Fruit fly (Drosophila melanogaster) whole organism, embryonic: ENCODE measurements around the gene apolpp.

ENCODE experiments used
- Antp ChIP-seq: fragments of 200-800 bp; sonication (Bioruptor generic); optimal IDR thresholded peaks from 3 replicates; lab custom pipeline; 2016; ENCODE audit warnings: missing biosample characterization, missing genetic modification characterization
- CG10209 ChIP-seq: fragments of 200-800 bp; sonication (Bioruptor generic); optimal IDR thresholded peaks from 3 replicates; lab custom pipeline; 2017; ENCODE audit warnings: missing biosample characterization, mild to moderate bottlenecking, missing genetic modification characterization, missing genetic modification reagents
- CG11085 ChIP-seq: fragments of 200-800 bp; sonication (Bioruptor generic); IDR thresholded peaks from 2 replicates; pipeline ENCODE4 v1.3.6; 2022; ENCODE audit warnings: missing biosample characterization, missing genetic modification characterization
- CG11398 ChIP-seq: fragments of 200-800 bp; sonication (Bioruptor generic); optimal IDR thresholded peaks from 2 replicates; lab custom pipeline; 2016; ENCODE audit warnings: missing biosample characterization, missing genetic modification characterization
- CG11456 ChIP-seq: fragments of 200-800 bp; sonication (Bioruptor generic); IDR thresholded peaks from 3 replicates; pipeline ENCODE4 v1.3.6; 2022; ENCODE audit warnings: missing biosample characterization, missing genetic modification characterization
- CG13624 ChIP-seq: fragments of 200-800 bp; sonication (Bioruptor generic); optimal IDR thresholded peaks from 2 replicates; lab custom pipeline; 2016; ENCODE audit warnings: missing biosample characterization, missing genetic modification characterization
- CG14860 ChIP-seq: fragments of 200-800 bp; sonication (Bioruptor generic); IDR thresholded peaks from 3 replicates; pipeline ENCODE4 v1.3.6; 2022; ENCODE audit warnings: missing biosample characterization, missing genetic modification characterization; ENCODE audit not compliant: partially characterized antibody
- CG14965 ChIP-seq: fragments of 200-800 bp; sonication (Bioruptor generic); optimal IDR thresholded peaks from 2 replicates; lab custom pipeline; 2016; ENCODE audit warnings: missing biosample characterization, missing genetic modification characterization, borderline replicate concordance
- CG16813 ChIP-seq: fragments of 200-800 bp; sonication (Bioruptor generic); IDR thresholded peaks from 3 replicates; pipeline ENCODE4 v1.3.6; 2022; ENCODE audit warnings: missing biosample characterization, missing genetic modification characterization; ENCODE audit not compliant: partially characterized antibody
- CG1792 ChIP-seq: fragments of 200-800 bp; sonication (Bioruptor generic); optimal IDR thresholded peaks from 2 replicates; lab custom pipeline; 2016; ENCODE audit warnings: missing biosample characterization, missing genetic modification characterization
- CG18262 ChIP-seq: fragments of 200-800 bp; optimal IDR thresholded peaks from 3 replicates; lab custom pipeline; 2019; ENCODE audit warnings: missing biosample characterization, mild to moderate bottlenecking, missing genetic modification characterization, moderate library complexity
- CG18764 ChIP-seq: fragments of 200-800 bp; sonication (Bioruptor generic); optimal IDR thresholded peaks from 3 replicates; lab custom pipeline; 2016; ENCODE audit warnings: missing biosample characterization, missing genetic modification characterization
- CG2120 ChIP-seq: fragments of 200-800 bp; sonication (Bioruptor generic); optimal IDR thresholded peaks from 3 replicates; lab custom pipeline; 2016; ENCODE audit warnings: missing biosample characterization, missing genetic modification characterization
- CG3281 ChIP-seq: fragments of 200-800 bp; sonication (Bioruptor generic); optimal IDR thresholded peaks from 3 replicates; lab custom pipeline; 2017; ENCODE audit warnings: missing biosample characterization, mild to moderate bottlenecking, missing genetic modification characterization
- CG3407 ChIP-seq: fragments of 200-800 bp; sonication (Bioruptor generic); optimal IDR thresholded peaks from 2 replicates; lab custom pipeline; 2018; ENCODE audit warnings: missing biosample characterization, mild to moderate bottlenecking, missing genetic modification characterization
- CG4282 ChIP-seq: fragments of 200-800 bp; sonication (Bioruptor generic); optimal IDR thresholded peaks from 2 replicates; lab custom pipeline; 2016; ENCODE audit warnings: missing biosample characterization, missing genetic modification characterization
- CG6813 ChIP-seq: fragments of 200-800 bp; sonication (Bioruptor generic); optimal IDR thresholded peaks from 2 replicates; lab custom pipeline; 2017; ENCODE audit warnings: missing biosample characterization, missing genetic modification characterization, mild to moderate bottlenecking, moderate library complexity, missing genetic modification reagents
- CG7987 ChIP-seq: fragments of 200-800 bp; sonication (Bioruptor generic); optimal IDR thresholded peaks from 2 replicates; lab custom pipeline; 2018; ENCODE audit warnings: missing biosample characterization, mild to moderate bottlenecking, missing genetic modification characterization, moderate library complexity
- D ChIP-seq, 2 experiments: fragments of 200-800 bp in 1 of 2; fragments of >200 bp in 1 of 2; sonication (Bioruptor generic) in 1 of 2; optimal IDR thresholded peaks; 2 replicates in 1 of 2; 3 replicates in 1 of 2; lab custom pipeline; 2017; ENCODE audit warnings: mild to moderate bottlenecking in 1 of 2, missing biosample characterization in 1 of 2, missing genetic modification characterization in 1 of 2, missing genetic modification reagents in 1 of 2
- D19A ChIP-seq: fragments of 200-800 bp; optimal IDR thresholded peaks from 3 replicates; lab custom pipeline; 2019; ENCODE audit warnings: missing biosample characterization, mild to moderate bottlenecking, missing genetic modification characterization, moderate library complexity
- Dad ChIP-seq: fragments of 200-800 bp; sonication (Bioruptor generic); optimal IDR thresholded peaks from 3 replicates; lab custom pipeline; 2016; ENCODE audit warnings: missing biosample characterization, missing genetic modification characterization
- Deaf1 ChIP-seq: fragments of 200-800 bp; optimal IDR thresholded peaks from 3 replicates; lab custom pipeline; 2019; ENCODE audit warnings: missing biosample characterization, mild to moderate bottlenecking, missing genetic modification characterization, moderate library complexity
- Dref ChIP-seq: fragments of 200-800 bp; sonication (Bioruptor generic); IDR thresholded peaks from 2 replicates; pipeline ENCODE4 v1.3.6; 2022; ENCODE audit warnings: missing biosample characterization, missing genetic modification characterization
- E2f1 ChIP-seq: fragments of 200-800 bp; sonication (Bioruptor generic); IDR thresholded peaks from 2 replicates; pipeline ENCODE4 v1.3.6; 2022; ENCODE audit warnings: missing biosample characterization, missing genetic modification characterization
- Fer1 ChIP-seq: fragments of 200-800 bp; sonication (Bioruptor generic); optimal IDR thresholded peaks from 2 replicates; lab custom pipeline; 2017; ENCODE audit warnings: missing biosample characterization, mild to moderate bottlenecking, missing genetic modification characterization
- H15 ChIP-seq: fragments of 200-800 bp; sonication (Bioruptor generic); IDR thresholded peaks from 3 replicates; pipeline ENCODE4 v1.3.6; 2022; ENCODE audit warnings: missing biosample characterization, missing genetic modification characterization
- HLH3B ChIP-seq: fragments of 200-800 bp; sonication (Bioruptor generic); IDR thresholded peaks from 2 replicates; pipeline ENCODE4 v1.3.6; 2022; ENCODE audit warnings: missing biosample characterization, missing genetic modification characterization
- HLH54F ChIP-seq: fragments of 200-800 bp; sonication (Bioruptor generic); optimal IDR thresholded peaks from 3 replicates; lab custom pipeline; 2016; ENCODE audit warnings: missing biosample characterization, missing genetic modification characterization
- Meics ChIP-seq: fragments of 200-800 bp; sonication (Bioruptor generic); optimal IDR thresholded peaks from 2 replicates; lab custom pipeline; 2017; ENCODE audit warnings: missing biosample characterization, mild to moderate bottlenecking, missing genetic modification characterization
- NfI ChIP-seq: fragments of 200-800 bp; sonication (Bioruptor generic); optimal IDR thresholded peaks from 3 replicates; lab custom pipeline; 2018; ENCODE audit warnings: missing biosample characterization, mild to moderate bottlenecking, missing genetic modification characterization, moderate library complexity
- Ravus ChIP-seq: fragments of 200-800 bp; sonication (Bioruptor generic); IDR thresholded peaks from 2 replicates; pipeline ENCODE4 v1.3.6; 2022; ENCODE audit warnings: missing biosample characterization, missing genetic modification characterization
- Six4 ChIP-seq: fragments of 200-800 bp; sonication (Bioruptor generic); optimal IDR thresholded peaks from 2 replicates; lab custom pipeline; 2016; ENCODE audit warnings: missing biosample characterization, missing genetic modification characterization
- amos ChIP-seq: fragments of 200-800 bp; sonication (Bioruptor generic); IDR thresholded peaks from 2 replicates; pipeline ENCODE4 v1.3.6; 2022; ENCODE audit warnings: missing biosample characterization, missing genetic modification characterization; ENCODE audit not compliant: partially characterized antibody
- bcd ChIP-seq: fragments of 200-800 bp; sonication (Bioruptor generic); optimal IDR thresholded peaks from 2 replicates; lab custom pipeline; 2017; ENCODE audit warnings: missing biosample characterization, mild to moderate bottlenecking, missing genetic modification characterization
- crol ChIP-seq: fragments of 200-800 bp; sonication (Bioruptor generic); IDR thresholded peaks from 2 replicates; pipeline ENCODE4 v1.3.6; 2022; ENCODE audit warnings: missing biosample characterization, missing genetic modification characterization
- dmrt11E ChIP-seq: fragments of 200-800 bp; sonication (Bioruptor generic); optimal IDR thresholded peaks from 3 replicates; lab custom pipeline; 2018; ENCODE audit warnings: missing biosample characterization, mild to moderate bottlenecking, missing genetic modification characterization, moderate library complexity
- fd96Cb ChIP-seq: fragments of 200-800 bp; sonication (Bioruptor generic); optimal IDR thresholded peaks from 2 replicates; lab custom pipeline; 2018; ENCODE audit warnings: missing biosample characterization, mild to moderate bottlenecking, missing genetic modification characterization, moderate library complexity
- gem ChIP-seq: fragments of 200-800 bp; sonication (Bioruptor generic); optimal IDR thresholded peaks from 2 replicates; lab custom pipeline; 2019; ENCODE audit warnings: missing biosample characterization, mild to moderate bottlenecking, missing genetic modification characterization, moderate library complexity
- grau ChIP-seq: fragments of 200-800 bp; optimal IDR thresholded peaks from 3 replicates; lab custom pipeline; 2019; ENCODE audit warnings: missing biosample characterization, mild to moderate bottlenecking, missing genetic modification characterization, moderate library complexity
- gsb ChIP-seq: fragments of 200-800 bp; sonication (Bioruptor generic); IDR thresholded peaks from 2 replicates; pipeline ENCODE4 v1.3.6; 2022; ENCODE audit warnings: missing biosample characterization, missing genetic modification characterization
- gsb-n ChIP-seq: fragments of 200-800 bp; sonication (Bioruptor generic); optimal IDR thresholded peaks from 3 replicates; lab custom pipeline; 2018; ENCODE audit warnings: missing biosample characterization, mild to moderate bottlenecking, missing genetic modification characterization
- ind ChIP-seq: fragments of 200-800 bp; sonication (Bioruptor generic); optimal IDR thresholded peaks from 3 replicates; lab custom pipeline; 2016; ENCODE audit warnings: missing biosample characterization, missing genetic modification characterization
- luna ChIP-seq: fragments of 200-800 bp; sonication (Bioruptor generic); optimal IDR thresholded peaks from 2 replicates; lab custom pipeline; 2016; ENCODE audit warnings: missing biosample characterization, missing genetic modification characterization
- nmo ChIP-seq: fragments of 200-800 bp; sonication (Bioruptor generic); optimal IDR thresholded peaks from 2 replicates; lab custom pipeline; 2018; ENCODE audit warnings: missing biosample characterization, mild to moderate bottlenecking, missing genetic modification characterization, moderate library complexity
- pb ChIP-seq: fragments of 200-800 bp; sonication (Bioruptor generic); optimal IDR thresholded peaks from 3 replicates; lab custom pipeline; 2016; ENCODE audit warnings: missing biosample characterization, missing genetic modification characterization
- ro ChIP-seq: fragments of 200-800 bp; sonication (Bioruptor generic); IDR thresholded peaks from 2 replicates; pipeline ENCODE4 v1.3.6; 2022; ENCODE audit warnings: missing biosample characterization, missing genetic modification characterization
- sisA ChIP-seq: fragments of 200-800 bp; sonication (Bioruptor generic); IDR thresholded peaks from 2 replicates; pipeline ENCODE4 v1.3.6; 2022; ENCODE audit warnings: missing biosample characterization, missing genetic modification characterization
- sqz ChIP-seq: fragments of 200-800 bp; sonication (Bioruptor generic); optimal IDR thresholded peaks from 3 replicates; lab custom pipeline; 2018; ENCODE audit warnings: missing biosample characterization, mild to moderate bottlenecking, missing genetic modification characterization
- tin ChIP-seq: fragments of 200-800 bp; sonication (Bioruptor generic); optimal IDR thresholded peaks from 3 replicates; lab custom pipeline; 2016; ENCODE audit warnings: missing biosample characterization, missing genetic modification characterization
- wek ChIP-seq: fragments of 200-800 bp; sonication (Bioruptor generic); optimal IDR thresholded peaks from 3 replicates; lab custom pipeline; 2018; ENCODE audit warnings: missing biosample characterization, mild to moderate bottlenecking, missing genetic modification characterization, moderate library complexity
- z ChIP-seq: fragments of 200-800 bp; sonication (Bioruptor generic); IDR thresholded peaks from 3 replicates; pipeline ENCODE4 v1.3.6; 2022; ENCODE audit warnings: missing biosample characterization, missing genetic modification characterization

apolpp gene

DNA sequence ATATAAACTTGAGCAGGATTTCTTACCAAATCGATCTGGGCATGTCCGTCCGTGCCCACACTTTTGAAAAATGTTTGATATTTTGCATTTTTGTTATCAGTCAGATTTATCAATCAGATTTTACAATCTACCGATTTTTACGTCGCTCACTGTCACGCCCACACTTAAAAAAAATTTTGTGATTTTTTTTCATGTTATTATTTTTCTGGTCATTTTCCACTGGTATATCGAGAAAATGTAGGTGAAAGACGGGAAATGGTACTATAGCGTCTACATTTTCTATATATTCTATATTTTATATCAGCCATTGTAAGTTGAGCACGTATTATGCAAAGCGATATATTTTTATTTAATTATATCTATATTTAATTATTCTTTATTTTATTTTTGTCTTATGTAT, 3.5 kb downstream of the apolpp start (continued):
- TF ChIP-seq CG14860: no peak
- TF ChIP-seq ind (GFP tag; lab: Kevin White, UChicago): peak; percentile 10
- TF ChIP-seq gem (tag; lab: Kevin White, UChicago): peak; percentile 65
- TF ChIP-seq sqz (GFP tag; lab: Kevin White, UChicago): no peak
- no peak for TF ChIP-seq ro (GFP tag; lab: Robert Waterston, UW)
- no peak for TF ChIP-seq CG18764 (GFP tag; lab: Kevin White, UChicago)
- no peak for TF ChIP-seq CG14965 (GFP tag; lab: Kevin White, UChicago)
- TF ChIP-seq E2f1 (GFP tag; lab: Robert Waterston, UW): 0 out of 2 replicates have a peak, but pooled peaks have one; percentile 38
- TF ChIP-seq CG3407 (GFP tag; lab: Kevin White, UChicago): peak; percentile 3
- TF ChIP-seq NfI: no peak
- no peak for TF ChIP-seq Antp (GFP tag; lab: Kevin White, UChicago)
- TF ChIP-seq CG7987: no peak
- no peak for TF ChIP-seq Six4 (GFP tag; lab: Kevin White, UChicago)
- no peak for TF ChIP-seq CG11085 (GFP tag; lab: Robert Waterston, UW)
- TF ChIP-seq pb (GFP tag; lab: Kevin White, UChicago): no peak
- peak; percentile 44 for TF ChIP-seq D19A (tag; lab: Kevin White, UChicago)
- TF ChIP-seq CG6813 (GFP tag; lab: Kevin White, UChicago): no peak
- peak; percentile 10 for TF ChIP-seq nmo (GFP tag; lab: Kevin White, UChicago)
- no peak for TF ChIP-seq Meics (GFP tag; lab: Kevin White, UChicago)
- no peak for TF ChIP-seq Dref (GFP tag; lab: Robert Waterston, UW)
- no peak for TF ChIP-seq amos (GFP tag; lab: Robert Waterston, UW)
- TF ChIP-seq wek (GFP tag; lab: Kevin White, UChicago): no peak
- no peak for TF ChIP-seq CG2120
- TF ChIP-seq CG1792 (GFP tag; lab: Kevin White, UChicago): no peak
- peak; percentile 20 for TF ChIP-seq bcd (GFP tag; lab: Kevin White, UChicago)
- TF ChIP-seq Dad (GFP tag; lab: Kevin White, UChicago): no peak
- TF ChIP-seq fd96Cb: peak; percentile 31
- no peak for TF ChIP-seq Deaf1 (tag; lab: Kevin White, UChicago)
- TF ChIP-seq CG11398: no peak
- TF ChIP-seq HLH54F (GFP tag; lab: Kevin White, UChicago): no peak
- TF ChIP-seq grau: no peak
- TF ChIP-seq CG18262 (tag; lab: Kevin White, UChicago): peak; percentile 36
- TF ChIP-seq sisA: no peak
- TF ChIP-seq dmrt11E (tag; lab: Kevin White, UChicago): peak; percentile 38
- no peak for TF ChIP-seq crol (GFP tag; lab: Robert Waterston, UW)
- no peak for TF ChIP-seq z
- no peak for TF ChIP-seq luna (GFP tag; lab: Kevin White, UChicago)
- no peak for TF ChIP-seq CG16813 (GFP tag; lab: Robert Waterston, UW)
- peak; percentile 27 for TF ChIP-seq CG3281 (GFP tag; lab: Kevin White, UChicago)
- TF ChIP-seq D (optimal IDR thresholded peaks at IDR 0.05; lab: Kevin White, UChicago): no peak
- TF ChIP-seq D (GFP tag; optimal IDR thresholded peaks at IDR 0.05; lab: Kevin White, UChicago): peak; percentile 14
- no peak for TF ChIP-seq gsb (GFP tag; lab: Robert Waterston, UW)
- no peak for TF ChIP-seq CG13624
- TF ChIP-seq CG10209 (GFP tag; lab: Kevin White, UChicago): peak; percentile 2
- 0 out of 2 replicates have a peak, but pooled peaks have one; percentile 4 for TF ChIP-seq HLH3B
- peak; percentile 22 for TF ChIP-seq gsb-n (tag; lab: Kevin White, UChicago)
- no peak for TF ChIP-seq H15 (GFP tag; lab: Robert Waterston, UW)
- TF ChIP-seq CG11456 (GFP tag; lab: Robert Waterston, UW): no peak
- TF ChIP-seq CG4282: no peak
- TF ChIP-seq Ravus (GFP tag; lab: Robert Waterston, UW): no peak
- TF ChIP-seq Fer1 (GFP tag; lab: Kevin White, UChicago): no peak
- TF ChIP-seq tin (GFP tag; lab: Kevin White, UChicago): peak; percentile 24
